Fruit fly (Drosophila melanogaster) whole organism, adult: Measurements from ENCODE around the gene CG4592.

ENCODE experiments used
- CG11617 ChIP-seq: fragments of 200-800 bp; sonication (Bioruptor generic); optimal IDR thresholded peaks from 2 replicates; lab custom pipeline; 2017; ENCODE audit warnings: mild to moderate bottlenecking, missing biosample characterization, missing genetic modification reagents, missing genetic modification characterization
- CG33017 ChIP-seq: fragments of 200-800 bp; sonication (Bioruptor generic); optimal IDR thresholded peaks from 2 replicates; lab custom pipeline; 2018; ENCODE audit warnings: missing biosample characterization, mild to moderate bottlenecking, missing genetic modification characterization, moderate library complexity
- CG5204 ChIP-seq: fragments of 200-800 bp; sonication (Bioruptor generic); optimal IDR thresholded peaks from 2 replicates; lab custom pipeline; 2016; ENCODE audit warnings: missing biosample characterization, missing genetic modification characterization
- Hr96 ChIP-seq: fragments of 200-800 bp; sonication (Bioruptor generic); optimal IDR thresholded peaks from 2 replicates; lab custom pipeline; 2016; ENCODE audit warnings: missing biosample characterization, missing genetic modification characterization
- bab1 ChIP-seq: fragments of 200-800 bp; sonication (Bioruptor generic); optimal IDR thresholded peaks from 3 replicates; lab custom pipeline; 2019; ENCODE audit warnings: missing biosample characterization, mild to moderate bottlenecking, missing genetic modification characterization, moderate library complexity

dm6 chr2L:9960758-9961157, 39.3 kb downstream of the CG4592 start:
- TF ChIP-seq CG33017 (tag; lab: Kevin White, UChicago) (no peak), Hr96 (no peak), CG11617 (GFP tag; lab: Kevin White, UChicago) (no peak), bab1 (no peak), CG5204 (no peak)
